Worm (Caenorhabditis elegans) whole organism, L4 larva: ENCODE measurements around the gene cpt-4.
A peak's percentile ranks its signal among the peaks of the same experiment; 100 is the strongest.

Source experiments
- F10B5.3 ChIP-seq: sonication (generic microtip); optimal IDR thresholded peaks from 2 replicates; lab custom pipeline; 2016; ENCODE audit warnings: mild to moderate bottlenecking, missing genetic modification characterization, missing compliant biosample characterization
- F44E2.7 ChIP-seq: fragments of 200-800 bp; sonication (Bioruptor generic); IDR thresholded peaks from 2 replicates; pipeline ENCODE4 v2.1.2; 2022; ENCODE audit warnings: missing genetic modification characterization, missing compliant biosample characterization
- F49E8.2 ChIP-seq: sonication (generic microtip); optimal IDR thresholded peaks from 2 replicates; lab custom pipeline; 2016; ENCODE audit warnings: missing compliant biosample characterization, mild to moderate bottlenecking, missing genetic modification characterization, borderline replicate concordance
- Y5F2A.4 ChIP-seq: fragments of 200-800 bp; sonication (Bioruptor generic); optimal IDR thresholded peaks from 2 replicates; lab custom pipeline; 2018; ENCODE audit warnings: mild to moderate bottlenecking, missing genetic modification characterization, missing compliant biosample characterization
- attf-4 ChIP-seq: sonication (generic microtip); optimal IDR thresholded peaks from 3 replicates; lab custom pipeline; 2017; ENCODE audit warnings: missing biosample characterization, missing genetic modification characterization
- ceh-28 ChIP-seq: fragments of 150-350 bp; optimal IDR thresholded peaks from 2 replicates; lab custom pipeline; 2014; ENCODE audit warnings: missing biosample characterization, missing genetic modification reagents, missing genetic modification characterization
- ceh-62 ChIP-seq: sonication (generic microtip); optimal IDR thresholded peaks from 2 replicates; lab custom pipeline; 2017; ENCODE audit warnings: missing biosample characterization, missing genetic modification characterization
- ceh-82 ChIP-seq: sonication (generic microtip); optimal IDR thresholded peaks from 2 replicates; lab custom pipeline; 2017; ENCODE audit warnings: missing biosample characterization, missing genetic modification characterization
- cey-2 ChIP-seq: sonication (generic microtip); optimal IDR thresholded peaks from 3 replicates; lab custom pipeline; 2017; ENCODE audit warnings: missing genetic modification characterization, mild to moderate bottlenecking, missing compliant biosample characterization, antibody characterized with exemption, borderline replicate concordance; ENCODE audit not compliant: insufficient read depth
- daf-8 ChIP-seq: fragments of 200-800 bp; sonication (Bioruptor generic); IDR thresholded peaks from 2 replicates; pipeline ENCODE4 v1.3.6; 2022; ENCODE audit warnings: missing genetic modification characterization, missing compliant biosample characterization
- dve-1 ChIP-seq: sonication (generic microtip); optimal IDR thresholded peaks from 2 replicates; lab custom pipeline; 2017; ENCODE audit warnings: antibody characterized with exemption, mild to moderate bottlenecking, missing genetic modification characterization, missing compliant biosample characterization; ENCODE audit not compliant: insufficient read depth
- egl-27 ChIP-seq: sonication (generic microtip); optimal IDR thresholded peaks from 3 replicates; lab custom pipeline; 2017; ENCODE audit warnings: missing biosample characterization, missing genetic modification reagents, missing genetic modification characterization
- egl-43 ChIP-seq: fragments of 200-800 bp; sonication (Bioruptor generic); IDR thresholded peaks from 2 replicates; pipeline ENCODE4 v1.3.6; 2022; ENCODE audit warnings: missing genetic modification reagents, missing genetic modification characterization, missing compliant biosample characterization
- fos-1 ChIP-seq: fragments of 150-350 bp; optimal IDR thresholded peaks from 2 replicates; lab custom pipeline; 2014; ENCODE audit warnings: missing biosample characterization, missing genetic modification characterization
- gei-8 ChIP-seq: fragments of 200-800 bp; sonication (Bioruptor generic); optimal IDR thresholded peaks from 2 replicates; lab custom pipeline; 2018; ENCODE audit warnings: mild to moderate bottlenecking, missing genetic modification characterization, missing compliant biosample characterization
- hmg-1.1 ChIP-seq: fragments of 200-800 bp; sonication (Bioruptor generic); IDR thresholded peaks from 2 replicates; pipeline ENCODE4 v1.3.6; 2022; ENCODE audit warnings: missing genetic modification reagents, missing genetic modification characterization, missing compliant biosample characterization
- jun-1 ChIP-seq: fragments of 150-350 bp; optimal IDR thresholded peaks from 2 replicates; lab custom pipeline; 2014; ENCODE audit warnings: missing biosample characterization, missing genetic modification reagents, missing genetic modification characterization
- lin-13 ChIP-seq: fragments of 150-350 bp; optimal IDR thresholded peaks from 2 replicates; lab custom pipeline; 2014; ENCODE audit warnings: missing biosample characterization, missing genetic modification reagents, missing genetic modification characterization
- lin-38 ChIP-seq: fragments of 200-800 bp; sonication (Bioruptor generic); IDR thresholded peaks from 2 replicates; pipeline ENCODE4 v1.3.6; 2022; ENCODE audit warnings: missing genetic modification reagents, missing genetic modification characterization, missing compliant biosample characterization
- lir-3 ChIP-seq: sonication (generic microtip); optimal IDR thresholded peaks from 2 replicates; lab custom pipeline; 2016; ENCODE audit warnings: mild to moderate bottlenecking, missing genetic modification characterization, missing compliant biosample characterization
- lsy-2 ChIP-seq, 2 experiments: fragments of 150-350 bp in 1 of 2; sonication (generic microtip) in 1 of 2; optimal IDR thresholded peaks; 2 replicates each; lab custom pipeline; 2014 to 2017; ENCODE audit warnings: missing biosample characterization in 2 of 2, missing genetic modification characterization in 2 of 2
- madf-9 ChIP-seq: fragments of 200-800 bp; sonication (Bioruptor generic); conservative IDR thresholded peaks from 2 replicates; pipeline ENCODE4 v1.3.6; 2022; ENCODE audit warnings: missing genetic modification reagents, missing genetic modification characterization, missing compliant biosample characterization
- mdl-1 ChIP-seq, 2 experiments: fragments of 150-350 bp in 1 of 2; sonication (generic microtip) in 1 of 2; optimal IDR thresholded peaks; 2 replicates each; lab custom pipeline; 2014 to 2017; ENCODE audit warnings: missing biosample characterization in 2 of 2, missing genetic modification characterization in 2 of 2
- mdt-29 ChIP-seq: fragments of 200-800 bp; sonication (Bioruptor generic); IDR thresholded peaks from 2 replicates; pipeline ENCODE4 v1.3.6; 2022; ENCODE audit warnings: missing genetic modification reagents, missing genetic modification characterization, missing compliant biosample characterization
- nhr-111 ChIP-seq: fragments of 200-800 bp; sonication (Bioruptor generic); optimal IDR thresholded peaks from 2 replicates; lab custom pipeline; 2018; ENCODE audit warnings: mild to moderate bottlenecking, missing genetic modification characterization, missing compliant biosample characterization
- nhr-237 ChIP-seq: sonication (generic microtip); optimal IDR thresholded peaks from 2 replicates; lab custom pipeline; 2017; ENCODE audit warnings: missing biosample characterization, missing genetic modification characterization
- nhr-48 ChIP-seq: sonication (generic microtip); optimal IDR thresholded peaks from 2 replicates; lab custom pipeline; 2016; ENCODE audit warnings: mild to moderate bottlenecking, missing genetic modification characterization, missing compliant biosample characterization
- nhr-6 ChIP-seq: fragments of 150-350 bp; optimal IDR thresholded peaks from 2 replicates; lab custom pipeline; 2014; ENCODE audit warnings: missing biosample characterization, missing genetic modification characterization
- nhr-76 ChIP-seq: fragments of 150-350 bp; optimal IDR thresholded peaks from 2 replicates; lab custom pipeline; 2014; ENCODE audit warnings: missing biosample characterization, missing genetic modification characterization
- pqm-1 ChIP-seq: sonication (generic microtip); optimal IDR thresholded peaks from 2 replicates; lab custom pipeline; 2017; ENCODE audit warnings: missing biosample characterization, missing genetic modification characterization
- saeg-2 ChIP-seq: fragments of 200-800 bp; sonication (Bioruptor generic); IDR thresholded peaks from 2 replicates; pipeline ENCODE4 v1.3.6; 2022; ENCODE audit warnings: missing genetic modification reagents, missing genetic modification characterization, missing compliant biosample characterization
- tag-97 ChIP-seq: fragments of 200-800 bp; sonication (Bioruptor generic); IDR thresholded peaks from 2 replicates; pipeline ENCODE4 v1.3.6; 2022; ENCODE audit warnings: missing genetic modification characterization, missing compliant biosample characterization
- unc-62 ChIP-seq, 3 experiments: fragments of 150-350 bp in 1 of 3; sonication (generic microtip); optimal IDR thresholded peaks in 2 of 3; peaks in 1 of 3; 1 replicate in 1 of 3; 2 replicates in 2 of 3; lab custom pipeline; 2014 to 2017; ENCODE audit warnings: missing biosample characterization in 3 of 3, missing genetic modification characterization in 3 of 3, missing genetic modification reagents in 3 of 3, missing genotype in 1 of 3
- vab-7 ChIP-seq: fragments of 200-800 bp; sonication (Bioruptor generic); IDR thresholded peaks from 2 replicates; pipeline ENCODE4 v1.3.6; 2022; ENCODE audit warnings: missing genetic modification reagents, missing genetic modification characterization, missing compliant biosample characterization
- zip-2 ChIP-seq: fragments of 150-350 bp; optimal IDR thresholded peaks from 2 replicates; lab custom pipeline; 2014; ENCODE audit warnings: missing biosample characterization, missing genetic modification characterization
- ztf-7 ChIP-seq: fragments of 150-350 bp; optimal IDR thresholded peaks from 2 replicates; lab custom pipeline; 2014; ENCODE audit warnings: missing biosample characterization, missing genetic modification characterization

Gene cpt-4

ce11 chrV:5046558-5046957 is 19.0 kb upstream of the cpt-4 start:
- no peak for TF ChIP-seq gei-8 (GFP tag; lab: Kevin White, UChicago)
- TF ChIP-seq jun-1: no peak
- TF ChIP-seq cey-2 (tag; lab: Kevin White, UChicago): no peak
- TF ChIP-seq daf-8: no peak
- TF ChIP-seq egl-27 (tag; lab: Kevin White, UChicago): no peak
- TF ChIP-seq ceh-82: no peak
- no peak for TF ChIP-seq ztf-7 (tag; lab: Kevin White, UChicago)
- TF ChIP-seq F44E2.7: no peak
- TF ChIP-seq F10B5.3 (tag; lab: Kevin White, UChicago): no peak

ce11 chrV:5046103-5046502 is 18.6 kb upstream of the cpt-4 start, which contains the start of gene exc-14:
exc-14 (minus strand) TSS chrV:5046203.
- TF ChIP-seq egl-27 (tag; lab: Kevin White, UChicago): no peak
- TF ChIP-seq nhr-6 (tag; lab: Kevin White, UChicago): no peak
- no peak for TF ChIP-seq lir-3
- no peak for TF ChIP-seq ceh-28
- TF ChIP-seq lin-13 (GFP tag; lab: Kevin White, UChicago): no peak
- TF ChIP-seq F44E2.7: no peak
- TF ChIP-seq daf-8: no peak
- TF ChIP-seq mdt-29 (GFP tag; lab: Robert Waterston, UW): no peak
- TF ChIP-seq attf-4 (tag; lab: Kevin White, UChicago): no peak
- no peak for TF ChIP-seq saeg-2 (GFP tag; lab: Robert Waterston, UW)
- TF ChIP-seq dve-1: no peak

ce11 chrV:5040925-5041324 is 13.4 kb upstream of the cpt-4 start, which contains the start of gene K11D12.8:
K11D12.8 (minus strand) TSS chrV:5041001.
- TF ChIP-seq ceh-28 (no peak), unc-62 (GFP tag; optimal IDR thresholded peaks at IDR 0.05 in 1 of 2; lab: Kevin White, UChicago) (peak in 1 of 2 experiments; percentile 77), unc-62 (tag; optimal IDR thresholded peaks at IDR 0.05; lab: Kevin White, UChicago) (no peak), vab-7 (GFP tag; lab: Robert Waterston, UW) (no peak), dve-1 (no peak), lsy-2 (tag; optimal IDR thresholded peaks at IDR 0.05; lab: Kevin White, UChicago) (no peak), fos-1 (tag; lab: Kevin White, UChicago) (no peak)

ce11 chrV:5039559-5039958 is 12.0 kb upstream of the cpt-4 start, which contains the start of gene K11D12.11:
K11D12.11 (minus strand) TSS chrV:5039600.
- TF ChIP-seq lin-38 (GFP tag; lab: Robert Waterston, UW): no peak
- no peak for TF ChIP-seq madf-9 (GFP tag; lab: Robert Waterston, UW)
- no peak for TF ChIP-seq zip-2
- TF ChIP-seq pqm-1: no peak
- no peak for TF ChIP-seq F10B5.3 (tag; lab: Kevin White, UChicago)
- TF ChIP-seq nhr-76 (tag; lab: Kevin White, UChicago): no peak
- TF ChIP-seq ceh-82: no peak
- no peak for TF ChIP-seq nhr-111 (GFP tag; lab: Kevin White, UChicago)
- no peak for TF ChIP-seq ztf-7 (tag; lab: Kevin White, UChicago)
- no peak for TF ChIP-seq ceh-62 (tag; lab: Kevin White, UChicago)
- TF ChIP-seq Y5F2A.4 (GFP tag; lab: Kevin White, UChicago): no peak
- no peak for TF ChIP-seq hmg-1.1 (GFP tag; lab: Robert Waterston, UW)
- no peak for TF ChIP-seq F44E2.7
- TF ChIP-seq F49E8.2 (tag; lab: Kevin White, UChicago): no peak
- no peak for TF ChIP-seq mdl-1 (tag; optimal IDR thresholded peaks at IDR 0.05; lab: Kevin White, UChicago)
- no peak for TF ChIP-seq nhr-48
- no peak for TF ChIP-seq tag-97 (GFP tag; lab: Robert Waterston, UW)
- TF ChIP-seq nhr-237: no peak
- no peak for TF ChIP-seq egl-43 (GFP tag; lab: Robert Waterston, UW)
